Worm (Caenorhabditis elegans): ENCODE measurements around the gene zmp-3.

zmp-3 gene

ce11 chrV:2927553-2927952 is 18.1 kb upstream of the zmp-3 start, which contains the start of gene C31B8.12:
Gene C31B8.12 (minus strand): TSS chrV:2927653.
- TF ChIP-seq hmg-11 (tag; optimal IDR thresholded peaks at IDR 0.05) (no peak), lin-39 (tag; optimal IDR thresholded peaks at IDR 0.05) (no peak), nhr-43 (tag; optimal IDR thresholded peaks at IDR 0.05; ENCODE audit: poor library complexity, severe bottlenecking) (no peak), sea-2 (GFP tag; optimal IDR thresholded peaks at IDR 0.05) (no peak), eor-1 (tag; optimal IDR thresholded peaks at IDR 0.05) (no peak), nhr-77 (tag; optimal IDR thresholded peaks at IDR 0.05) (no peak), snpc-4 (tag; optimal IDR thresholded peaks at IDR 0.05) (no peak), pha-4 (tag; optimal IDR thresholded peaks at IDR 0.05) (no peak), ceh-82 (tag; optimal IDR thresholded peaks at IDR 0.05) (no peak), R02D3.7 (tag; optimal IDR thresholded peaks at IDR 0.05) (no peak), ztf-4 (tag; optimal IDR thresholded peaks at IDR 0.05) (no peak), aly-2 (tag; optimal IDR thresholded peaks at IDR 0.05) (no peak), fkh-2 (tag; optimal IDR thresholded peaks at IDR 0.05) (no peak)

- TF ChIP-seq eor-1 (tag; optimal IDR thresholded peaks at IDR 0.05) = no peak
- TF ChIP-seq sea-2 (GFP tag; optimal IDR thresholded peaks at IDR 0.05) = no peak
- TF ChIP-seq lin-15B (tag; optimal IDR thresholded peaks at IDR 0.05) = no peak
- TF ChIP-seq zag-1 (tag; optimal IDR thresholded peaks at IDR 0.05) = no peak
- TF ChIP-seq nhr-12 (tag; optimal IDR thresholded peaks at IDR 0.05) = no peak
- TF ChIP-seq ceh-9 (tag; optimal IDR thresholded peaks at IDR 0.05) = no peak
- no peak for TF ChIP-seq nhr-77 (tag; optimal IDR thresholded peaks at IDR 0.05)
- TF ChIP-seq pha-4 (tag; optimal IDR thresholded peaks at IDR 0.05) = no peak
- no peak for TF ChIP-seq unc-39 (tag; optimal IDR thresholded peaks at IDR 0.05)
- TF ChIP-seq hmg-11 (tag; optimal IDR thresholded peaks at IDR 0.05) = no peak
- no peak for TF ChIP-seq nhr-67 (tag; optimal IDR thresholded peaks at IDR 0.05)
- TF ChIP-seq aly-2 (tag; optimal IDR thresholded peaks at IDR 0.05) = no peak
- no peak for TF ChIP-seq R02D3.7 (tag; optimal IDR thresholded peaks at IDR 0.05)
- no peak for TF ChIP-seq ztf-4 (tag; optimal IDR thresholded peaks at IDR 0.05)
- TF ChIP-seq elt-3 (tag; optimal IDR thresholded peaks at IDR 0.05) = no peak
- no peak for TF ChIP-seq nhr-43 (tag; optimal IDR thresholded peaks at IDR 0.05; ENCODE audit: poor library complexity, severe bottlenecking)
- no peak for TF ChIP-seq skn-1 (tag; optimal IDR thresholded peaks at IDR 0.05)
- TF ChIP-seq ztf-11 (tag; optimal IDR thresholded peaks at IDR 0.05) = no peak
- no peak for TF ChIP-seq tbx-2 (tag; optimal IDR thresholded peaks at IDR 0.05)
Measured at ce11 chrV:2922594-2922993, 13.2 kb upstream of the zmp-3 start, which contains the start of gene srh-38. Gene srh-38 (minus strand): TSS chrV:2922694.

- TF ChIP-seq fkh-10 (GFP tag; optimal IDR thresholded peaks at IDR 0.05) = no peak
- TF ChIP-seq ztf-4 (tag; optimal IDR thresholded peaks at IDR 0.05) = no peak
- no peak for TF ChIP-seq lin-39 (tag; optimal IDR thresholded peaks at IDR 0.05)
- no peak for TF ChIP-seq zag-1 (tag; optimal IDR thresholded peaks at IDR 0.05)
- no peak for TF ChIP-seq nhr-23 (tag; optimal IDR thresholded peaks at IDR 0.05)
- no peak for TF ChIP-seq elt-1 (tag; optimal IDR thresholded peaks at IDR 0.05)
- no peak for TF ChIP-seq unc-39 (tag; optimal IDR thresholded peaks at IDR 0.05)
- no peak for TF ChIP-seq nhr-28 (tag; optimal IDR thresholded peaks at IDR 0.05)
- TF ChIP-seq elt-2 (tag; optimal IDR thresholded peaks at IDR 0.05) = no peak
- TF ChIP-seq ceh-28 (tag; optimal IDR thresholded peaks at IDR 0.05) = no peak
- no peak for TF ChIP-seq eor-1 (tag; optimal IDR thresholded peaks at IDR 0.05)
- no peak for TF ChIP-seq nfya-1 (tag; optimal IDR thresholded peaks at IDR 0.05; ENCODE audit: insufficient read depth)
Measured at ce11 chrV:2920125-2920524, 10.7 kb upstream of the zmp-3 start.

- TF ChIP-seq nhr-77 (tag; optimal IDR thresholded peaks at IDR 0.05) (no peak), fkh-2 (tag; optimal IDR thresholded peaks at IDR 0.05) (no peak), ztf-11 (tag; optimal IDR thresholded peaks at IDR 0.05) (no peak), ceh-28 (tag; optimal IDR thresholded peaks at IDR 0.05) (no peak), aly-2 (tag; optimal IDR thresholded peaks at IDR 0.05) (no peak), tbx-2 (tag; optimal IDR thresholded peaks at IDR 0.05) (no peak), zag-1 (tag; optimal IDR thresholded peaks at IDR 0.05) (no peak), pqm-1 (tag; optimal IDR thresholded peaks at IDR 0.05) (no peak), jun-1 (tag; optimal IDR thresholded peaks at IDR 0.05) (no peak), egl-5 (tag; optimal IDR thresholded peaks at IDR 0.05) (no peak), ama-1 (optimal IDR thresholded peaks at IDR 0.05) (no peak), nhr-12 (tag; optimal IDR thresholded peaks at IDR 0.05) (no peak), elt-2 (tag; optimal IDR thresholded peaks at IDR 0.05) (no peak), nhr-25 (tag; optimal IDR thresholded peaks at IDR 0.05) (no peak), egl-27 (tag; optimal IDR thresholded peaks at IDR 0.05) (no peak), sea-2 (GFP tag; optimal IDR thresholded peaks at IDR 0.05) (no peak), lsy-12 (tag; optimal IDR thresholded peaks at IDR 0.05) (no peak), fos-1 (tag; optimal IDR thresholded peaks at IDR 0.05) (no peak), snpc-4 (tag; optimal IDR thresholded peaks at IDR 0.05) (no peak)
Measured at ce11 chrV:2913948-2914347, 4.5 kb upstream of the zmp-3 start, which contains the start of gene srh-146. Gene srh-146 (plus strand): TSS chrV:2914248.
